Fruit fly (Drosophila melanogaster) Kc167 (cell line): ENCODE data around the gene CCT2.

Experiments used
- Myc ChIP-seq: fragments of >200 bp; optimal IDR thresholded peaks from 2 replicates; lab custom pipeline; 2017; ENCODE audit warnings: missing external identifiers
- Sin3A ChIP-seq: fragments of >200 bp; optimal IDR thresholded peaks from 2 replicates; lab custom pipeline; 2018; ENCODE audit warnings: missing external identifiers
- h ChIP-seq: fragments of >200 bp; optimal IDR thresholded peaks from 3 replicates; lab custom pipeline; 2018; ENCODE audit warnings: missing external identifiers
- insv ChIP-seq: fragments of >200 bp; optimal IDR thresholded peaks from 3 replicates; lab custom pipeline; 2018; ENCODE audit warnings: missing external identifiers
- psq ChIP-seq: fragments of >200 bp; optimal IDR thresholded peaks from 2 replicates; lab custom pipeline; 2017; ENCODE audit warnings: missing external identifiers
- ttk ChIP-seq: sonication (Bioruptor generic); optimal IDR thresholded peaks from 2 replicates; lab custom pipeline; 2017; ENCODE audit warnings: missing external identifiers

Gene CCT2

DNA sequence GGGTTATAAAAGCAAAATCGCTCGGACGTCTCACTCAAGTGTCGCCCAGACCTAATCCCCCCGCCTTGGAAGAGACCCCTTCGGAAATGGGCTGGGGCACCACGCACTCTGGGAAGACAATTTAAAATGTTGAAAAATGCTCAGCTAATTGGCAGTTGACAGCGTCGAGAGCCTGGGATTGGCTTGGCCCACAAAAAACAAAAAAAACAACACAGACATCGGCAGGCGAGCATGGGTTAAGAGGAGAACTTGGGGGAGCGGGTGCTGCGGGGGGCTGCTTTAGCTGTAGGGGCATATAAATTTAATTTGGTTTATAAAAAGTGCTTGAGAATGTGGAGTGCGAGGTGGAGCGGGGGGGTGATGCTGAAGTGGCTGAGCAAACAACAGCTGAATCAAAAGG is 33.2 kb downstream of the CCT2 start:
- TF ChIP-seq ttk (lab: Kevin White, UChicago) (no peak), insv (lab: Kevin White, UChicago) (no peak), Myc (lab: Kevin White, UChicago) (no peak), Sin3A (no peak), psq (lab: Kevin White, UChicago) (no peak)

DNA sequence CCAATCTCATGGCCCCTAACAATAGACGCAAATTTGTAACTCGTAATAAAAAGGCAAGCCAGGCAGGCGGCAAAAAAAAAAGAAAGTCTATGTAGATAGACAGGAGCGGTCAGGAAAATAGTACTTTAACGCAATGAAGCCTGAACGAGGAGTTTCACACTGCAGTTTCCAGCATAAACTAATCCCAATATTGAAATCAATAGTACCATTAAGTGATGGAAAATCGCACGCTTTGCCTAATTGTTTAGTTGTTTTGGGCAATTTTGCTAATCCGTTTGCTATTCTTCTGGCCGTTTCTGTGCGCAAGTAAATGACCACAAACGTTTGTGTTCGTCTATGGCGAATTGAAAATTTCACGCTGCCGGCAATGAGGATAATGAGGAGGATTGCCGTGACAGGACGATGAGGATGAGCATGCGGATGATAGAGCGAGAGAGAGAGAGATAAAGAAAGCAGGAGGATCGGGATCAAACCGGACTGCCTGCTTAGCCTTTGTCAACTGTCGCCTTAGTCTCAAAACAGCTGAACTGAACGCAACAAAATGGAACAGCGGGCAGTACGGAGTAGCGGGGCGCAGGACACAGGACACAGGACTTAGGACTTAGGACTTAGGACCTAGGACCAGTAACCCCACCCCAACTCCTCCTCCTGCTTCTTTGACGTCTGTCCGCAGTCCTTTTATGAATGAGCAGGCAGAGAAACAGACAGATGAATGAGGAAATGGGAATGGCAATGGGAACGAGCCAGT is 38.1 kb downstream of the CCT2 start:
- TF ChIP-seq Myc (lab: Kevin White, UChicago): no peak
- TF ChIP-seq insv (lab: Kevin White, UChicago): no peak
- TF ChIP-seq psq (lab: Kevin White, UChicago): no peak
- TF ChIP-seq h (lab: Kevin White, UChicago): no peak
- no peak for TF ChIP-seq Sin3A
- TF ChIP-seq ttk (lab: Kevin White, UChicago): no peak

dm6 chrX:9128012-9128280 is 38.6 kb downstream of the CCT2 start:
- TF ChIP-seq Sin3A: no peak
- no peak for TF ChIP-seq insv (lab: Kevin White, UChicago)
- no peak for TF ChIP-seq ttk (lab: Kevin White, UChicago)
- TF ChIP-seq h (lab: Kevin White, UChicago): no peak
- no peak for TF ChIP-seq psq (lab: Kevin White, UChicago)
- TF ChIP-seq Myc (lab: Kevin White, UChicago): no peak

- TF ChIP-seq Sin3A: no peak
- no peak for TF ChIP-seq ttk (lab: Kevin White, UChicago)
- TF ChIP-seq h (lab: Kevin White, UChicago): no peak
- no peak for TF ChIP-seq insv (lab: Kevin White, UChicago)
- no peak for TF ChIP-seq Myc (lab: Kevin White, UChicago)
- no peak for TF ChIP-seq psq (lab: Kevin White, UChicago)
These were observed 40.1 kb downstream of the CCT2 start for dm6 chrX:9129436-9129835.

DNA sequence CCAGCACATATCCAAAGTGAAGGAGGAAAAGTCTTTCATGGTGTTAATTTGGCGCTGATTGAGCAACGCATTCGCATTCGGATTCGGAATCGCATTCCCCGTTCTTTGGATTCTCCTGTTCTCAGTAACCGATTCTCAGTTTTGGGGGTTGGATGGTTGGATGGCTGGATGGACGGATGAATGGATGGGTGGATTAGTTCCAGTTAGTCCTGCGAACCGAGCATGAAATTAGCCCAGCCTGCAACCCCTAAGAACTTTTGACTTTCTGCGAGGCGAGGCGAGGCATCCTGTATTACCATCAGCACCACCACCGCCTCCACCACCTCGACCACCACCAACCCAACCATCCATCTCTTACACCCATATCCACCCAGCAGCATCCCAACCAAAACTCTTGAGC is 40.9 kb downstream of the CCT2 start:
- TF ChIP-seq psq (lab: Kevin White, UChicago) (no peak), Myc (lab: Kevin White, UChicago) (no peak), ttk (lab: Kevin White, UChicago) (no peak), h (lab: Kevin White, UChicago) (no peak), Sin3A (no peak)

- no peak for TF ChIP-seq psq (lab: Kevin White, UChicago)
- TF ChIP-seq Sin3A: no peak
- TF ChIP-seq h (lab: Kevin White, UChicago): no peak
- TF ChIP-seq ttk (lab: Kevin White, UChicago): no peak
- TF ChIP-seq Myc (lab: Kevin White, UChicago): no peak
- no peak for TF ChIP-seq insv (lab: Kevin White, UChicago)
These were observed 42.2 kb downstream of the CCT2 start for dm6 chrX:9131523-9131922.

- TF ChIP-seq h (lab: Kevin White, UChicago): no peak
- TF ChIP-seq ttk (lab: Kevin White, UChicago): no peak
- no peak for TF ChIP-seq Myc (lab: Kevin White, UChicago)
- no peak for TF ChIP-seq psq (lab: Kevin White, UChicago)
- TF ChIP-seq insv (lab: Kevin White, UChicago): no peak
- no peak for TF ChIP-seq Sin3A
These were observed 43.4 kb downstream of the CCT2 start for dm6 chrX:9132589-9133237.

DNA sequence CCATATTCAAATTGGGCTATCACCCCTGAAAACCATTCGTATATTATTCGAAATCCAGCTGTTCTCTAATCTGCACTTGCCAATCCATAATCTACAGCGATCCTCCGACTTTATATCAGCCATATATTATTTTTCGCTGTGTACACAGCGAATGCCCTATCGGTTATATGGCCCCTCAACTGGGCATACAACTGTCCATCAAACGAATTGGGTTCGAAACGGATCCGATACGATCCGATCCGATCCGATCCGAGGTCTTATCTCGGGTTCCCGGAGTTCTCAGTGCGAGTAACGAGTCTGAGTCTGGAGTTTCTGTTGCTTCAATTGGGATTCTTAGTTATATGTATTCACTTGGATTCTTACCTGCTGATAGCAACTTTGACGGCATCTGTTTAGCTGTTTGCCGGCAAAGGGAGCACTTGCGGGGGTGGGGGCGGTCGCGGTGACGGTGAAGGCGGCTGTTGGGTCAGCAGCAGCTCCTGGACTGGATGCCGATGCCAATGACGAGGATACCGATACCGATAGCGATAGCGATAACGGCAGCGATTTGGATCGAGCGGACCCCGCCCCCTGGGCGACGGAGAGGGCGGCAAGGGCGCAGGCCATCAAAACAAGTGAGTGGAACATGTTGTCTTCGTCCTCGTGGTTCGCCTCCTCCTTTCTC is 44.4 kb downstream of the CCT2 start:
- no peak for TF ChIP-seq insv (lab: Kevin White, UChicago)
- no peak for TF ChIP-seq Sin3A
- no peak for TF ChIP-seq psq (lab: Kevin White, UChicago)
- no peak for TF ChIP-seq ttk (lab: Kevin White, UChicago)
- TF ChIP-seq Myc (lab: Kevin White, UChicago): no peak
- TF ChIP-seq h (lab: Kevin White, UChicago): no peak

- TF ChIP-seq Sin3A: no peak
- no peak for TF ChIP-seq psq (lab: Kevin White, UChicago)
- TF ChIP-seq ttk (lab: Kevin White, UChicago): no peak
- no peak for TF ChIP-seq Myc (lab: Kevin White, UChicago)
- TF ChIP-seq h (lab: Kevin White, UChicago): no peak
- no peak for TF ChIP-seq insv (lab: Kevin White, UChicago)
These were observed 45.0 kb downstream of the CCT2 start for dm6 chrX:9134241-9134849.

DNA sequence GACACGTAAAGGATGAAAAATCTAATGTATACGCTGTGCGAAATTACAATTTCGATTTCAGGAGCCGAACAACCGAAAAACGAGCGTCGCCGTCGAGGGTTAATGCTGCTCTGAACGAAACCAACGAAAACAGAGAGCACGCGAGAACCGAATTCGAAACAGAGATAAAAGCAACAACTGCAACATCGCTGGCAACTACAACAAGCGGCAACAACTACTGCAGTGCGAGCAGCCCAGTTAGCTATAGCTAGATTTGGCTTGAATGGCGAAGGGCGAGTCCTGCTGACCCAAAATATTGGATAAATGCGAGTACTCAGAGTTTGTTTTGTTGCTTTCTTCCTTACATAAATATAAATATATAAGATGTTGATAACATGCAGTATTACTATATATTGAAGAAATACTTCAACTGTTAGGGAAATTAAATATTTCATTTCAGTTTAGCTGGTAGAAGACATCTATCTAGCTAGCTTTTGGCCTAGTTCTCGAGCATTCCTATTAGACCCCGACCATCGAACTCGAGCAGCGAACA is 45.7 kb downstream of the CCT2 start, which contains the start of gene fend:
TSS of gene fend (minus strand) at position 178 of the 532 bp plus-strand sequence.
- no peak for TF ChIP-seq Sin3A

- TF ChIP-seq Sin3A (no peak), insv (lab: Kevin White, UChicago) (no peak), ttk (lab: Kevin White, UChicago) (no peak), Myc (lab: Kevin White, UChicago) (no peak), psq (lab: Kevin White, UChicago) (no peak), h (lab: Kevin White, UChicago) (no peak)
These were observed 47.6 kb downstream of the CCT2 start for dm6 chrX:9136776-9137550.
